Worm (Caenorhabditis elegans) whole organism, L4 larva: ENCODE measurements around the gene C18E9.5.

Source experiments
- ZK546.5 ChIP-seq, 2 experiments: sonication (generic microtip); optimal IDR thresholded peaks; 2 replicates each; lab custom pipeline; 2017; ENCODE audit warnings: missing biosample characterization in 2 of 2, missing genetic modification characterization in 2 of 2
- aha-1 ChIP-seq: fragments of 150-350 bp; peaks from one replicate; lab custom pipeline; 2014; ENCODE audit warnings: missing biosample characterization, missing genetic modification characterization
- attf-4 ChIP-seq: sonication (generic microtip); optimal IDR thresholded peaks from 3 replicates; lab custom pipeline; 2017; ENCODE audit warnings: missing biosample characterization, missing genetic modification characterization
- ceh-20 ChIP-seq: fragments of 200-800 bp; sonication (Bioruptor generic); IDR thresholded peaks from 2 replicates; pipeline ENCODE4 v1.3.6; 2022; ENCODE audit warnings: missing genetic modification reagents, missing genetic modification characterization, missing compliant biosample characterization
- ceh-44 ChIP-seq: fragments of 200-800 bp; sonication (Bioruptor generic); IDR thresholded peaks from 2 replicates; pipeline ENCODE4 v1.3.6; 2022; ENCODE audit warnings: missing genetic modification reagents, missing genetic modification characterization, missing compliant biosample characterization
- ctbp-1 ChIP-seq: fragments of 200-800 bp; sonication (Bioruptor generic); IDR thresholded peaks from 2 replicates; pipeline ENCODE4 v1.3.6; 2022; ENCODE audit warnings: missing genetic modification reagents, missing genetic modification characterization, missing compliant biosample characterization
- daf-12 ChIP-seq: fragments of 150-350 bp; optimal IDR thresholded peaks from 2 replicates; lab custom pipeline; 2014; ENCODE audit warnings: missing biosample characterization, missing genetic modification reagents, missing genetic modification characterization
- daf-16 ChIP-seq, 3 experiments: sonication (generic microtip); optimal IDR thresholded peaks; 2 replicates each; lab custom pipeline; 2016 to 2017; ENCODE audit warnings: missing genetic modification characterization in 3 of 3, missing genetic modification reagents in 3 of 3, mild to moderate bottlenecking in 2 of 3, missing compliant biosample characterization in 2 of 3, missing biosample characterization in 1 of 3, moderate library complexity in 1 of 3
- daf-8 ChIP-seq: fragments of 200-800 bp; sonication (Bioruptor generic); IDR thresholded peaks from 2 replicates; pipeline ENCODE4 v1.3.6; 2022; ENCODE audit warnings: missing genetic modification characterization, missing compliant biosample characterization
- dmd-6 ChIP-seq: fragments of 200-800 bp; sonication (Bioruptor generic); IDR thresholded peaks from 2 replicates; pipeline ENCODE4 v1.3.6; 2022; ENCODE audit warnings: missing genetic modification reagents, missing genetic modification characterization, missing compliant biosample characterization
- dmd-8 ChIP-seq: fragments of 200-800 bp; sonication (Bioruptor generic); IDR thresholded peaks from 2 replicates; pipeline ENCODE4 v1.3.6; 2022; ENCODE audit warnings: missing genetic modification characterization, missing compliant biosample characterization
- dmd-9 ChIP-seq: fragments of 200-800 bp; sonication (Bioruptor generic); IDR thresholded peaks from 2 replicates; pipeline ENCODE4 v1.3.6; 2022; ENCODE audit warnings: missing genetic modification reagents, missing genetic modification characterization, missing compliant biosample characterization
- dve-1 ChIP-seq: sonication (generic microtip); optimal IDR thresholded peaks from 2 replicates; lab custom pipeline; 2017; ENCODE audit warnings: antibody characterized with exemption, mild to moderate bottlenecking, missing genetic modification characterization, missing compliant biosample characterization; ENCODE audit not compliant: insufficient read depth
- fkh-10 ChIP-seq: fragments of 150-350 bp; optimal IDR thresholded peaks from 2 replicates; lab custom pipeline; 2014; ENCODE audit warnings: missing biosample characterization, missing genetic modification reagents, missing genetic modification characterization
- hif-1 ChIP-seq, 2 experiments: sonication (generic microtip); optimal IDR thresholded peaks; 2 replicates each; lab custom pipeline; 2016 to 2017; ENCODE audit warnings: missing compliant biosample characterization in 2 of 2, missing genetic modification characterization in 2 of 2, missing genetic modification reagents in 2 of 2, missing genotype in 2 of 2, mild to moderate bottlenecking in 1 of 2
- hlh-11 ChIP-seq: fragments of 200-800 bp; sonication (Bioruptor generic); optimal IDR thresholded peaks from 2 replicates; lab custom pipeline; 2018; ENCODE audit warnings: mild to moderate bottlenecking, missing genetic modification characterization, missing compliant biosample characterization
- hlh-30 ChIP-seq: sonication (generic microtip); optimal IDR thresholded peaks from 2 replicates; lab custom pipeline; 2017; ENCODE audit warnings: antibody characterized with exemption, mild to moderate bottlenecking, missing genetic modification characterization, missing compliant biosample characterization; ENCODE audit not compliant: insufficient read depth
- hmg-1.1 ChIP-seq: fragments of 200-800 bp; sonication (Bioruptor generic); IDR thresholded peaks from 2 replicates; pipeline ENCODE4 v1.3.6; 2022; ENCODE audit warnings: missing genetic modification reagents, missing genetic modification characterization, missing compliant biosample characterization
- lin-1 ChIP-seq: fragments of 200-800 bp; sonication (Bioruptor generic); IDR thresholded peaks from 2 replicates; pipeline ENCODE4 v1.3.6; 2022; ENCODE audit warnings: missing genetic modification reagents, missing genetic modification characterization, missing compliant biosample characterization
- lin-13 ChIP-seq: fragments of 150-350 bp; optimal IDR thresholded peaks from 2 replicates; lab custom pipeline; 2014; ENCODE audit warnings: missing biosample characterization, missing genetic modification reagents, missing genetic modification characterization
- lsy-2 ChIP-seq, 2 experiments: fragments of 150-350 bp in 1 of 2; sonication (generic microtip) in 1 of 2; optimal IDR thresholded peaks; 2 replicates each; lab custom pipeline; 2014 to 2017; ENCODE audit warnings: missing biosample characterization in 2 of 2, missing genetic modification characterization in 2 of 2
- madf-9 ChIP-seq: fragments of 200-800 bp; sonication (Bioruptor generic); conservative IDR thresholded peaks from 2 replicates; pipeline ENCODE4 v1.3.6; 2022; ENCODE audit warnings: missing genetic modification reagents, missing genetic modification characterization, missing compliant biosample characterization
- mdl-1 ChIP-seq, 2 experiments: fragments of 150-350 bp in 1 of 2; sonication (generic microtip) in 1 of 2; optimal IDR thresholded peaks; 2 replicates each; lab custom pipeline; 2014 to 2017; ENCODE audit warnings: missing biosample characterization in 2 of 2, missing genetic modification characterization in 2 of 2
- mep-1 ChIP-seq: fragments of 150-350 bp; sonication (generic microtip); optimal IDR thresholded peaks from 3 replicates; lab custom pipeline; 2014; ENCODE audit warnings: missing biosample characterization, missing genetic modification characterization
- mes-2 ChIP-seq: sonication (generic microtip); optimal IDR thresholded peaks from 2 replicates; lab custom pipeline; 2016; ENCODE audit warnings: missing genotype, mild to moderate bottlenecking, missing genetic modification characterization, missing compliant biosample characterization; ENCODE audit not compliant: poor library complexity, severe bottlenecking
- mxl-3 ChIP-seq: fragments of 200-800 bp; sonication (Bioruptor generic); optimal IDR thresholded peaks from 2 replicates; lab custom pipeline; 2018; ENCODE audit warnings: mild to moderate bottlenecking, missing genetic modification characterization, missing compliant biosample characterization
- nhr-11 ChIP-seq: fragments of 150-350 bp; optimal IDR thresholded peaks from 2 replicates; lab custom pipeline; 2014; ENCODE audit warnings: missing biosample characterization, missing genetic modification characterization
- nhr-28 ChIP-seq: fragments of 150-350 bp; optimal IDR thresholded peaks from 2 replicates; lab custom pipeline; 2014; ENCODE audit warnings: missing biosample characterization, missing genetic modification characterization
- nhr-42 ChIP-seq: fragments of 200-800 bp; sonication (Bioruptor generic); IDR thresholded peaks from 2 replicates; pipeline ENCODE4 v1.3.6; 2022; ENCODE audit warnings: missing genetic modification characterization, missing compliant biosample characterization
- nhr-48 ChIP-seq: sonication (generic microtip); optimal IDR thresholded peaks from 2 replicates; lab custom pipeline; 2016; ENCODE audit warnings: mild to moderate bottlenecking, missing genetic modification characterization, missing compliant biosample characterization
- rbr-2 ChIP-seq: sonication (generic microtip); optimal IDR thresholded peaks from 2 replicates; lab custom pipeline; 2016; ENCODE audit warnings: missing genotype, missing genetic modification characterization, missing compliant biosample characterization
- sdz-12 ChIP-seq: fragments of 200-800 bp; sonication (Bioruptor generic); optimal IDR thresholded peaks from 2 replicates; lab custom pipeline; 2018; ENCODE audit warnings: mild to moderate bottlenecking, missing genetic modification characterization, missing compliant biosample characterization
- set-16 ChIP-seq: fragments of 200-800 bp; sonication (Bioruptor generic); IDR thresholded peaks from 2 replicates; pipeline ENCODE4 v1.3.6; 2022; ENCODE audit warnings: missing genetic modification reagents, missing genetic modification characterization, missing compliant biosample characterization
- snpc-1.2 ChIP-seq: fragments of 200-800 bp; sonication (Bioruptor generic); IDR thresholded peaks from 2 replicates; pipeline ENCODE4 v1.3.6; 2022; ENCODE audit warnings: missing genetic modification reagents, missing genetic modification characterization, missing compliant biosample characterization
- unc-39 ChIP-seq: sonication (generic microtip); optimal IDR thresholded peaks from 2 replicates; lab custom pipeline; 2017; ENCODE audit warnings: missing biosample characterization, missing genetic modification characterization
- unc-62 ChIP-seq, 3 experiments: fragments of 150-350 bp in 1 of 3; sonication (generic microtip); optimal IDR thresholded peaks in 2 of 3; peaks in 1 of 3; 1 replicate in 1 of 3; 2 replicates in 2 of 3; lab custom pipeline; 2014 to 2017; ENCODE audit warnings: missing biosample characterization in 3 of 3, missing genetic modification characterization in 3 of 3, missing genetic modification reagents in 3 of 3, missing genotype in 1 of 3
- vab-7 ChIP-seq: fragments of 200-800 bp; sonication (Bioruptor generic); IDR thresholded peaks from 2 replicates; pipeline ENCODE4 v1.3.6; 2022; ENCODE audit warnings: missing genetic modification reagents, missing genetic modification characterization, missing compliant biosample characterization
- zag-1 ChIP-seq: fragments of 150-350 bp; optimal IDR thresholded peaks from 2 replicates; lab custom pipeline; 2014; ENCODE audit warnings: missing biosample characterization, missing genetic modification characterization
- zip-11 ChIP-seq: fragments of 200-800 bp; sonication (Bioruptor generic); IDR thresholded peaks from 2 replicates; pipeline ENCODE4 v1.3.6; 2022; ENCODE audit warnings: missing genetic modification characterization, missing compliant biosample characterization
- ztf-7 ChIP-seq: fragments of 150-350 bp; optimal IDR thresholded peaks from 2 replicates; lab custom pipeline; 2014; ENCODE audit warnings: missing biosample characterization, missing genetic modification characterization

C18E9.5 gene

ce11 chrII:9010708-9011107, 40.9 kb downstream of the C18E9.5 start:
- TF ChIP-seq snpc-1.2 (GFP tag; lab: Robert Waterston, UW) (no peak), lin-13 (no peak), lsy-2 (tag; optimal IDR thresholded peaks at IDR 0.05; lab: Kevin White, UChicago) (peak in 1 of 2 experiments; percentile 2), lin-1 (GFP tag; lab: Robert Waterston, UW) (no peak), attf-4 (tag; lab: Kevin White, UChicago) (no peak), dmd-8 (no peak), dmd-9 (GFP tag; lab: Robert Waterston, UW) (no peak), ztf-7 (tag; lab: Kevin White, UChicago) (no peak), ctbp-1 (GFP tag; lab: Robert Waterston, UW) (peak; percentile 57; the same call in 1 of the 2 replicates), fkh-10 (GFP tag; lab: Kevin White, UChicago) (peak; percentile 9), daf-16 (GFP tag; optimal IDR thresholded peaks at IDR 0.05; lab: Kevin White, UChicago) (no peak), daf-16 (tag; optimal IDR thresholded peaks at IDR 0.05; lab: Kevin White, UChicago) (no peak), nhr-42 (GFP tag; lab: Robert Waterston, UW) (no peak), daf-12 (tag; lab: Kevin White, UChicago) (no peak), madf-9 (no peak), unc-62 (GFP tag; optimal IDR thresholded peaks at IDR 0.05 in 1 of 2; lab: Kevin White, UChicago) (peak in 1 of 2 experiments; percentile 55), unc-62 (tag; optimal IDR thresholded peaks at IDR 0.05; lab: Kevin White, UChicago) (no peak), zag-1 (tag; lab: Kevin White, UChicago) (no peak), vab-7 (no peak), ceh-44 (no peak), mdl-1 (tag; optimal IDR thresholded peaks at IDR 0.05; lab: Kevin White, UChicago) (no peak), ZK546.5 (tag; optimal IDR thresholded peaks at IDR 0.05; lab: Kevin White, UChicago) (no peak), sdz-12 (GFP tag; lab: Kevin White, UChicago) (no peak), unc-39 (tag; lab: Kevin White, UChicago) (no peak), dve-1 (tag; lab: Kevin White, UChicago) (no peak), aha-1 (tag; lab: Kevin White, UChicago) (peak; percentile 65), mes-2 (tag; lab: Kevin White, UChicago) (no peak)

DNA sequence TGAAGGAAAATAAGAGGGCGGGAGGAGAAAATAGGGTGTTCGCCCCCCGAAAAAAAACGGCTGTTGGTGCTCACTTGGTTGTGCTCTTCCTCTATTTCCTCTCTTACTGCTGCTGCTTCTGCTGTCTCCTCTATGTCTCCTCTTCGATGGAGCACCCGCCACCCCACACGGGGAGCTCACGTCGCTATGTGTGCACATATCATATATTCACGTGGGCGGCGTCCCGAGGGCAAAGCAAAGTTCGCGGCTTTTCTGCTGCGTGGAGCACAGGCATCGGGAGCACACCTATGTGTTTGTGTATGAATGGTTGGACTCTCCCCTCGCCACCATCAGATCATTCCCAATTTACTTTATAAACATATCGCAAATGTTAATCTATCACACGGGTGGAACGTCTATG, 43.6 kb downstream of the C18E9.5 start:
- TF ChIP-seq nhr-11 (tag; lab: Kevin White, UChicago): peak; percentile 5
- peak; percentile 63 for TF ChIP-seq hlh-11 (tag; lab: Kevin White, UChicago)
- TF ChIP-seq mdl-1 (tag; optimal IDR thresholded peaks at IDR 0.05; lab: Kevin White, UChicago): peak in 1 of 2 experiments; percentile 54
- TF ChIP-seq zip-11: no peak
- TF ChIP-seq daf-8 (GFP tag; lab: Robert Waterston, UW): no peak
- peak; percentile 36 for TF ChIP-seq mep-1 (tag; lab: Kevin White, UChicago)
- TF ChIP-seq rbr-2 (tag; lab: Kevin White, UChicago): no peak
- TF ChIP-seq hif-1 (tag; optimal IDR thresholded peaks at IDR 0.05; lab: Kevin White, UChicago): peak in 1 of 2 experiments; percentile 28
- TF ChIP-seq set-16 (GFP tag; lab: Robert Waterston, UW): peak; percentile 72
- TF ChIP-seq nhr-28 (tag; lab: Kevin White, UChicago): no peak
- 0 out of 2 replicates have a peak, but pooled peaks have one; percentile 19 for TF ChIP-seq dmd-9 (GFP tag; lab: Robert Waterston, UW)
- TF ChIP-seq dmd-6: peak; percentile 34
- no peak for TF ChIP-seq nhr-48 (tag; lab: Kevin White, UChicago)
- TF ChIP-seq hmg-1.1 (GFP tag; lab: Robert Waterston, UW): peak; percentile 74
- 0 out of 2 replicates have a peak, but pooled peaks have one; percentile 20 for TF ChIP-seq ctbp-1 (GFP tag; lab: Robert Waterston, UW)
- peak; percentile 65 for TF ChIP-seq mxl-3
- peak; percentile 21 for TF ChIP-seq mes-2 (tag; lab: Kevin White, UChicago)
- TF ChIP-seq hlh-30 (tag; lab: Kevin White, UChicago): peak; percentile 94
- TF ChIP-seq ceh-20 (GFP tag; lab: Robert Waterston, UW): 0 out of 2 replicates have a peak, but pooled peaks have one; percentile 42
